Worm (Caenorhabditis elegans): ENCODE results near the gene F56H11.2.

F56H11.2 gene

ce11 chrIV:9490320-9490719 is 42.7 kb downstream of the F56H11.2 start, which contains the start of gene sru-6:
TSS of gene sru-6 (plus strand) at chrIV:9490620.
- no peak for TF ChIP-seq unc-62 (GFP tag; optimal IDR thresholded peaks at IDR 0.05)

ce11 chrIV:9488315-9488714 is 44.7 kb downstream of the F56H11.2 start, which contains the start of gene sru-1:
TSS of gene sru-1 (plus strand) at chrIV:9488615.
- no peak for TF ChIP-seq unc-62 (GFP tag; optimal IDR thresholded peaks at IDR 0.05)

- TF ChIP-seq unc-62 (GFP tag; optimal IDR thresholded peaks at IDR 0.05), result no peak
Measured at ce11 chrIV:9486779-9487178, 46.2 kb downstream of the F56H11.2 start.

- TF ChIP-seq unc-62 (GFP tag; optimal IDR thresholded peaks at IDR 0.05), result no peak
Measured at ce11 chrIV:9485972-9486371, 47.0 kb downstream of the F56H11.2 start, which contains the start of gene sru-2. TSS of gene sru-2 (plus strand) at chrIV:9486272.

ce11 chrIV:9485040-9485439 is 47.9 kb downstream of the F56H11.2 start, which contains the start of gene gadr-2:
TSS of gene gadr-2 (minus strand) at chrIV:9485140.
- TF ChIP-seq unc-62 (GFP tag; optimal IDR thresholded peaks at IDR 0.05), result no peak
